ENCODE assay signal across 3 fruit fly cellular contexts in genomic region chr3R:6817977-6818903, dm6.
A peak's percentile ranks its signal among the peaks of the same experiment; 100 is the strongest.
TF ChIP-seq lines count a peak whose summit lies in the region.

No protein-coding gene starts in this region.

TF ChIP-seq in whole organism, embryonic, 481 proteins besides CTCF, POLR2A, EP300 and RAD21 (continued from another document and continues in another):
- TF ChIP-seq Hr78 (GFP tag; optimal IDR thresholded peaks at IDR 0.05; lab: Kevin White, UChicago) (no peak), Lpt (GFP tag; optimal IDR thresholded peaks at IDR 0.05; lab: Kevin White, UChicago) (no peak), Side (GFP tag; optimal IDR thresholded peaks at IDR 0.05; lab: Kevin White, UChicago) (no peak), exex (tag; optimal IDR thresholded peaks at IDR 0.05; lab: Kevin White, UChicago) (no peak), Sox102F (GFP tag; optimal IDR thresholded peaks at IDR 0.05; lab: Kevin White, UChicago) (peak; percentile 71), CG11504 (tag; optimal IDR thresholded peaks at IDR 0.05; lab: Kevin White, UChicago) (no peak), Dip2 (GFP tag; IDR thresholded peaks at IDR 0.05; lab: Robert Waterston, UW) (no peak), Bdp1 (GFP tag; optimal IDR thresholded peaks at IDR 0.05; lab: Kevin White, UChicago) (no peak), CG2202 (tag; optimal IDR thresholded peaks at IDR 0.05; lab: Kevin White, UChicago) (no peak), ATbp (GFP tag; optimal IDR thresholded peaks at IDR 0.05; lab: Kevin White, UChicago) (peak; percentile 52), CG11696 (GFP tag; IDR thresholded peaks at IDR 0.05; lab: Robert Waterston, UW) (no peak), CG10565 (GFP tag; optimal IDR thresholded peaks at IDR 0.05; lab: Kevin White, UChicago) (no peak), insv (GFP tag; optimal IDR thresholded peaks at IDR 0.05; lab: Kevin White, UChicago) (no peak), slbo (GFP tag; IDR thresholded peaks at IDR 0.05; lab: Robert Waterston, UW) (peak; percentile 64), br (optimal IDR thresholded peaks at IDR 0.05; lab: Kevin White, UChicago) (no peak), CG8089 (GFP tag; optimal IDR thresholded peaks at IDR 0.05; lab: Kevin White, UChicago) (peak; percentile 26), dysf (GFP tag; IDR thresholded peaks at IDR 0.05; lab: Robert Waterston, UW) (0 out of 3 replicates have a peak, but pooled peaks have one; percentile 54), Chrac-16 (GFP tag; optimal IDR thresholded peaks at IDR 0.05; lab: Kevin White, UChicago) (peak; percentile 49), inv (GFP tag; IDR thresholded peaks at IDR 0.05; lab: Robert Waterston, UW; ENCODE audit: partially characterized antibody) (no peak), ham (GFP tag; IDR thresholded peaks at IDR 0.05; lab: Robert Waterston, UW) (no peak), gsb-n (tag; optimal IDR thresholded peaks at IDR 0.05; lab: Kevin White, UChicago) (peak; percentile 80), CG6654 (GFP tag; optimal IDR thresholded peaks at IDR 0.05; lab: Kevin White, UChicago) (no peak), sug (tag; optimal IDR thresholded peaks at IDR 0.05; lab: Kevin White, UChicago) (no peak), CG3995 (GFP tag; optimal IDR thresholded peaks at IDR 0.05; lab: Kevin White, UChicago) (no peak), CG10274 (GFP tag; optimal IDR thresholded peaks at IDR 0.05; lab: Kevin White, UChicago) (no peak), Rx (GFP tag; IDR thresholded peaks at IDR 0.05; lab: Robert Waterston, UW) (peak; percentile 62), crc (GFP tag; optimal IDR thresholded peaks at IDR 0.05; lab: Kevin White, UChicago) (no peak), pzg (GFP tag; optimal IDR thresholded peaks at IDR 0.05; lab: Kevin White, UChicago) (no peak), lab (GFP tag; optimal IDR thresholded peaks at IDR 0.05; lab: Kevin White, UChicago) (no peak), lbe (GFP tag; optimal IDR thresholded peaks at IDR 0.05; lab: Kevin White, UChicago) (no peak), CG9876 (GFP tag; optimal IDR thresholded peaks at IDR 0.05; lab: Kevin White, UChicago) (no peak), seq (GFP tag; IDR thresholded peaks at IDR 0.05; lab: Robert Waterston, UW) (peak; percentile 54), Neu2 (GFP tag; optimal IDR thresholded peaks at IDR 0.05; lab: Kevin White, UChicago; ENCODE audit: borderline replicate concordance) (no peak), shn (GFP tag; optimal IDR thresholded peaks at IDR 0.05; lab: Kevin White, UChicago) (peak; percentile 2), Pdp1 (GFP tag; optimal IDR thresholded peaks at IDR 0.05; lab: Kevin White, UChicago) (peak; percentile 32 to 33), CG4282 (GFP tag; optimal IDR thresholded peaks at IDR 0.05; lab: Kevin White, UChicago) (no peak), Dad (GFP tag; optimal IDR thresholded peaks at IDR 0.05; lab: Kevin White, UChicago) (peak; percentile 30), stc (GFP tag; IDR thresholded peaks at IDR 0.05; lab: Robert Waterston, UW) (peak; percentile 75), CrebB (tag; optimal IDR thresholded peaks at IDR 0.05; lab: Kevin White, UChicago) (no peak), CG6272 (GFP tag; IDR thresholded peaks at IDR 0.05; lab: Robert Waterston, UW) (peak; percentile 55; the same call in 1 of the 2 replicates), cas (GFP tag; IDR thresholded peaks at IDR 0.05; lab: Robert Waterston, UW) (no peak), Dref (GFP tag; IDR thresholded peaks at IDR 0.05; lab: Robert Waterston, UW) (no peak), vvl (GFP tag; IDR thresholded peaks at IDR 0.05; lab: Robert Waterston, UW) (peak; percentile 70), CG8924 (tag; optimal IDR thresholded peaks at IDR 0.05; lab: Kevin White, UChicago) (peak; percentile 63), CG34422 (GFP tag; IDR thresholded peaks at IDR 0.05; lab: Robert Waterston, UW) (no peak), CkIIα-i1 (GFP tag; IDR thresholded peaks at IDR 0.05; lab: Robert Waterston, UW) (no peak)

TF ChIP-seq in whole organism, prepupa, 60 proteins besides CTCF, POLR2A, EP300 and RAD21 (continued from another document):
- TF ChIP-seq CG11294 (GFP tag; IDR thresholded peaks at IDR 0.05; lab: Robert Waterston, UW) (no peak), Lpt (GFP tag; optimal IDR thresholded peaks at IDR 0.05; lab: Kevin White, UChicago) (no peak), Met (GFP tag; optimal IDR thresholded peaks at IDR 0.05; lab: Kevin White, UChicago) (peak; percentile 60), fd85E (GFP tag; optimal IDR thresholded peaks at IDR 0.05; lab: Kevin White, UChicago) (no peak), net (GFP tag; optimal IDR thresholded peaks at IDR 0.05; lab: Kevin White, UChicago) (peak; percentile 54), svp (GFP tag; lab: Kevin White, UChicago) (peak; percentile 83), CG11902 (GFP tag; optimal IDR thresholded peaks at IDR 0.05; lab: Kevin White, UChicago) (peak; percentile 11), CG9139 (GFP tag; optimal IDR thresholded peaks at IDR 0.05; lab: Kevin White, UChicago) (no peak), CG6163 (GFP tag; IDR thresholded peaks at IDR 0.05; lab: Robert Waterston, UW) (peak; percentile 76), CG31627 (GFP tag; optimal IDR thresholded peaks at IDR 0.05; lab: Kevin White, UChicago) (peak; percentile 55), CG8632 (GFP tag; optimal IDR thresholded peaks at IDR 0.05; lab: Kevin White, UChicago) (peak; percentile 37), CG6808 (GFP tag; optimal IDR thresholded peaks at IDR 0.05; lab: Kevin White, UChicago) (no peak), achi (GFP tag; optimal IDR thresholded peaks at IDR 0.05; lab: Kevin White, UChicago) (peak; percentile 49), CG1621 (tag; optimal IDR thresholded peaks at IDR 0.05; lab: Kevin White, UChicago) (no peak), CG34406 (GFP tag; optimal IDR thresholded peaks at IDR 0.05; lab: Kevin White, UChicago) (peak; percentile 32), Sox15 (GFP tag; optimal IDR thresholded peaks at IDR 0.05; lab: Kevin White, UChicago) (no peak), acj6 (GFP tag; optimal IDR thresholded peaks at IDR 0.05; lab: Kevin White, UChicago) (peak; percentile 40), esn (GFP tag; optimal IDR thresholded peaks at IDR 0.05; lab: Kevin White, UChicago) (peak; percentile 60), Sox14 (GFP tag; optimal IDR thresholded peaks at IDR 0.05; lab: Kevin White, UChicago) (peak; percentile 39), Hr39 (GFP tag; optimal IDR thresholded peaks at IDR 0.05; lab: Kevin White, UChicago) (peak; percentile 45), Eip93F (GFP tag; optimal IDR thresholded peaks at IDR 0.05; lab: Kevin White, UChicago) (no peak), OdsH (GFP tag; optimal IDR thresholded peaks at IDR 0.05; lab: Kevin White, UChicago) (peak; percentile 54), ss (GFP tag; optimal IDR thresholded peaks at IDR 0.05; lab: Kevin White, UChicago) (no peak), pdm3 (GFP tag; optimal IDR thresholded peaks at IDR 0.05; lab: Kevin White, UChicago) (peak; percentile 58), Sox102F (GFP tag; optimal IDR thresholded peaks at IDR 0.05; lab: Kevin White, UChicago) (peak; percentile 23), Hr4 (GFP tag; optimal IDR thresholded peaks at IDR 0.05; lab: Kevin White, UChicago) (peak; percentile 66), Gug (GFP tag; IDR thresholded peaks at IDR 0.05; lab: Robert Waterston, UW) (no peak; the same call in 1 of the 2 replicates), lz (GFP tag; optimal IDR thresholded peaks at IDR 0.05; lab: Kevin White, UChicago) (peak; percentile 43), Eip78C (GFP tag; lab: Kevin White, UChicago) (peak; percentile 89), CG7368 (GFP tag; optimal IDR thresholded peaks at IDR 0.05; lab: Kevin White, UChicago) (no peak), CG6792 (GFP tag; optimal IDR thresholded peaks at IDR 0.05; lab: Kevin White, UChicago) (peak; percentile 34), CG11762 (GFP tag; optimal IDR thresholded peaks at IDR 0.05; lab: Kevin White, UChicago; ENCODE audit: insufficient read depth) (peak; percentile 13), Ets96B (tag; optimal IDR thresholded peaks at IDR 0.05; lab: Kevin White, UChicago) (no peak)

TF ChIP-seq in whole organism, wandering third instar larva, 38 proteins besides CTCF, POLR2A, EP300 and RAD21 (continued from another document):
- no peak for TF ChIP-seq Jra (GFP tag; optimal IDR thresholded peaks at IDR 0.05; lab: Kevin White, UChicago)
TF ChIP-seq in whole organism, wandering third instar larva: peak in this region for 7.
